Worm (Caenorhabditis elegans) whole organism, L4 larva: Measurements from ENCODE around the gene nhl-2.

Experiments used
- F49E8.2 ChIP-seq: sonication (generic microtip); optimal IDR thresholded peaks from 2 replicates; lab custom pipeline; 2016; ENCODE audit warnings: missing compliant biosample characterization, mild to moderate bottlenecking, missing genetic modification characterization, borderline replicate concordance
- Y105C5A.15 ChIP-seq: fragments of 200-800 bp; sonication (Bioruptor generic); IDR thresholded peaks from 2 replicates; pipeline ENCODE4 v1.3.6; 2022; ENCODE audit warnings: missing genetic modification characterization, missing compliant biosample characterization
- Y48G9A.11 ChIP-seq: fragments of 200-800 bp; sonication (Bioruptor generic); IDR thresholded peaks from 2 replicates; pipeline ENCODE4 v1.3.6; 2022; ENCODE audit warnings: missing genetic modification reagents, missing genetic modification characterization, missing compliant biosample characterization
- Y5F2A.4 ChIP-seq: fragments of 200-800 bp; sonication (Bioruptor generic); optimal IDR thresholded peaks from 2 replicates; lab custom pipeline; 2018; ENCODE audit warnings: mild to moderate bottlenecking, missing genetic modification characterization, missing compliant biosample characterization
- ama-1 ChIP-seq: fragments of 150-350 bp; optimal IDR thresholded peaks from 2 replicates; lab custom pipeline; 2014; ENCODE audit warnings: inconsistent platforms, mixed read lengths
- ceh-20 ChIP-seq: fragments of 200-800 bp; sonication (Bioruptor generic); IDR thresholded peaks from 2 replicates; pipeline ENCODE4 v1.3.6; 2022; ENCODE audit warnings: missing genetic modification reagents, missing genetic modification characterization, missing compliant biosample characterization
- ceh-62 ChIP-seq: sonication (generic microtip); optimal IDR thresholded peaks from 2 replicates; lab custom pipeline; 2017; ENCODE audit warnings: missing biosample characterization, missing genetic modification characterization
- ces-1 ChIP-seq: fragments of 150-350 bp; sonication (generic microtip); optimal IDR thresholded peaks from 4 replicates; lab custom pipeline; 2014; ENCODE audit warnings: missing biosample characterization, missing genetic modification reagents, missing genetic modification characterization
- daf-16 ChIP-seq, 3 experiments: sonication (generic microtip); optimal IDR thresholded peaks; 2 replicates each; lab custom pipeline; 2016 to 2017; ENCODE audit warnings: missing genetic modification characterization in 3 of 3, missing genetic modification reagents in 3 of 3, mild to moderate bottlenecking in 2 of 3, missing compliant biosample characterization in 2 of 3, missing biosample characterization in 1 of 3, moderate library complexity in 1 of 3
- daf-19 ChIP-seq: fragments of 200-800 bp; sonication (Bioruptor generic); conservative IDR thresholded peaks from 2 replicates; pipeline ENCODE4 v1.3.6; 2022; ENCODE audit warnings: missing genetic modification characterization, missing compliant biosample characterization
- dmd-6 ChIP-seq: fragments of 200-800 bp; sonication (Bioruptor generic); IDR thresholded peaks from 2 replicates; pipeline ENCODE4 v1.3.6; 2022; ENCODE audit warnings: missing genetic modification reagents, missing genetic modification characterization, missing compliant biosample characterization
- dmd-9 ChIP-seq: fragments of 200-800 bp; sonication (Bioruptor generic); IDR thresholded peaks from 2 replicates; pipeline ENCODE4 v1.3.6; 2022; ENCODE audit warnings: missing genetic modification reagents, missing genetic modification characterization, missing compliant biosample characterization
- dpl-1 ChIP-seq: fragments of 150-350 bp; optimal IDR thresholded peaks from 2 replicates; lab custom pipeline; 2014; ENCODE audit warnings: missing biosample characterization, missing genetic modification reagents, missing genetic modification characterization
- dve-1 ChIP-seq: sonication (generic microtip); optimal IDR thresholded peaks from 2 replicates; lab custom pipeline; 2017; ENCODE audit warnings: antibody characterized with exemption, mild to moderate bottlenecking, missing genetic modification characterization, missing compliant biosample characterization; ENCODE audit not compliant: insufficient read depth
- fos-1 ChIP-seq: fragments of 150-350 bp; optimal IDR thresholded peaks from 2 replicates; lab custom pipeline; 2014; ENCODE audit warnings: missing biosample characterization, missing genetic modification characterization
- hif-1 ChIP-seq, 2 experiments: sonication (generic microtip); optimal IDR thresholded peaks; 2 replicates each; lab custom pipeline; 2016 to 2017; ENCODE audit warnings: missing compliant biosample characterization in 2 of 2, missing genetic modification characterization in 2 of 2, missing genetic modification reagents in 2 of 2, missing genotype in 2 of 2, mild to moderate bottlenecking in 1 of 2
- hlh-11 ChIP-seq: fragments of 200-800 bp; sonication (Bioruptor generic); optimal IDR thresholded peaks from 2 replicates; lab custom pipeline; 2018; ENCODE audit warnings: mild to moderate bottlenecking, missing genetic modification characterization, missing compliant biosample characterization
- hmg-1.1 ChIP-seq: fragments of 200-800 bp; sonication (Bioruptor generic); IDR thresholded peaks from 2 replicates; pipeline ENCODE4 v1.3.6; 2022; ENCODE audit warnings: missing genetic modification reagents, missing genetic modification characterization, missing compliant biosample characterization
- lim-7 ChIP-seq: fragments of 200-800 bp; sonication (Bioruptor generic); IDR thresholded peaks from 2 replicates; pipeline ENCODE4 v1.3.6; 2022; ENCODE audit warnings: missing genetic modification characterization, missing compliant biosample characterization
- lin-1 ChIP-seq: fragments of 200-800 bp; sonication (Bioruptor generic); IDR thresholded peaks from 2 replicates; pipeline ENCODE4 v1.3.6; 2022; ENCODE audit warnings: missing genetic modification reagents, missing genetic modification characterization, missing compliant biosample characterization
- lin-13 ChIP-seq: fragments of 150-350 bp; optimal IDR thresholded peaks from 2 replicates; lab custom pipeline; 2014; ENCODE audit warnings: missing biosample characterization, missing genetic modification reagents, missing genetic modification characterization
- lin-29 ChIP-seq: fragments of 200-800 bp; sonication (Bioruptor generic); IDR thresholded peaks from 2 replicates; pipeline ENCODE4 v1.3.6; 2022; ENCODE audit warnings: missing genetic modification reagents, missing genetic modification characterization, missing compliant biosample characterization
- lin-39 ChIP-seq: fragments of 150-350 bp; optimal IDR thresholded peaks from 2 replicates; lab custom pipeline; 2014; ENCODE audit warnings: missing biosample characterization, missing genetic modification reagents, missing genetic modification characterization
- lsy-2 ChIP-seq, 2 experiments: fragments of 150-350 bp in 1 of 2; sonication (generic microtip) in 1 of 2; optimal IDR thresholded peaks; 2 replicates each; lab custom pipeline; 2014 to 2017; ENCODE audit warnings: missing biosample characterization in 2 of 2, missing genetic modification characterization in 2 of 2
- madf-5 ChIP-seq, 2 experiments: fragments of 200-800 bp; sonication (Bioruptor generic); IDR thresholded peaks; 2 replicates each; pipeline ENCODE4 v1.3.6; 2022; ENCODE audit warnings: missing compliant biosample characterization in 2 of 2, missing genetic modification characterization in 2 of 2
- madf-9 ChIP-seq: fragments of 200-800 bp; sonication (Bioruptor generic); conservative IDR thresholded peaks from 2 replicates; pipeline ENCODE4 v1.3.6; 2022; ENCODE audit warnings: missing genetic modification reagents, missing genetic modification characterization, missing compliant biosample characterization
- mes-2 ChIP-seq: sonication (generic microtip); optimal IDR thresholded peaks from 2 replicates; lab custom pipeline; 2016; ENCODE audit warnings: missing genotype, mild to moderate bottlenecking, missing genetic modification characterization, missing compliant biosample characterization; ENCODE audit not compliant: poor library complexity, severe bottlenecking
- mxl-2 ChIP-seq: fragments of 200-800 bp; sonication (Bioruptor generic); conservative IDR thresholded peaks from 2 replicates; pipeline ENCODE4 v1.3.6; 2022; ENCODE audit warnings: missing genetic modification reagents, missing genetic modification characterization, missing compliant biosample characterization
- mxl-3 ChIP-seq: fragments of 200-800 bp; sonication (Bioruptor generic); optimal IDR thresholded peaks from 2 replicates; lab custom pipeline; 2018; ENCODE audit warnings: mild to moderate bottlenecking, missing genetic modification characterization, missing compliant biosample characterization
- nhr-10 ChIP-seq: fragments of 150-350 bp; optimal IDR thresholded peaks from 2 replicates; lab custom pipeline; 2014; ENCODE audit warnings: missing biosample characterization, missing genetic modification characterization
- nhr-25 ChIP-seq: sonication (generic microtip); optimal IDR thresholded peaks from 2 replicates; lab custom pipeline; 2017; ENCODE audit warnings: missing genetic modification characterization, mild to moderate bottlenecking, missing compliant biosample characterization, antibody characterized with exemption, moderate library complexity, borderline replicate concordance; ENCODE audit not compliant: insufficient read depth
- nhr-28 ChIP-seq: fragments of 150-350 bp; optimal IDR thresholded peaks from 2 replicates; lab custom pipeline; 2014; ENCODE audit warnings: missing biosample characterization, missing genetic modification characterization
- nhr-41 ChIP-seq: fragments of 200-800 bp; sonication (Bioruptor generic); IDR thresholded peaks from 2 replicates; pipeline ENCODE4 v1.3.6; 2022; ENCODE audit warnings: missing genetic modification reagents, missing genetic modification characterization, missing compliant biosample characterization
- nhr-42 ChIP-seq: fragments of 200-800 bp; sonication (Bioruptor generic); IDR thresholded peaks from 2 replicates; pipeline ENCODE4 v1.3.6; 2022; ENCODE audit warnings: missing genetic modification characterization, missing compliant biosample characterization
- nhr-48 ChIP-seq: sonication (generic microtip); optimal IDR thresholded peaks from 2 replicates; lab custom pipeline; 2016; ENCODE audit warnings: mild to moderate bottlenecking, missing genetic modification characterization, missing compliant biosample characterization
- nhr-6 ChIP-seq: fragments of 150-350 bp; optimal IDR thresholded peaks from 2 replicates; lab custom pipeline; 2014; ENCODE audit warnings: missing biosample characterization, missing genetic modification characterization
- rbr-2 ChIP-seq: sonication (generic microtip); optimal IDR thresholded peaks from 2 replicates; lab custom pipeline; 2016; ENCODE audit warnings: missing genotype, missing genetic modification characterization, missing compliant biosample characterization
- skn-1 ChIP-seq: fragments of 150-350 bp; optimal IDR thresholded peaks from 2 replicates; lab custom pipeline; 2014; ENCODE audit warnings: missing biosample characterization, missing genetic modification characterization
- snpc-1.2 ChIP-seq: fragments of 200-800 bp; sonication (Bioruptor generic); IDR thresholded peaks from 2 replicates; pipeline ENCODE4 v1.3.6; 2022; ENCODE audit warnings: missing genetic modification reagents, missing genetic modification characterization, missing compliant biosample characterization
- spr-1 ChIP-seq: sonication (generic microtip); optimal IDR thresholded peaks from 2 replicates; lab custom pipeline; 2016; ENCODE audit warnings: mild to moderate bottlenecking, missing genetic modification characterization, missing compliant biosample characterization
- unc-130 ChIP-seq: sonication (generic microtip); optimal IDR thresholded peaks from 2 replicates; lab custom pipeline; 2016; ENCODE audit warnings: missing genetic modification reagents, missing genetic modification characterization, missing compliant biosample characterization
- zfp-2 ChIP-seq: sonication (generic microtip); optimal IDR thresholded peaks from 2 replicates; lab custom pipeline; 2016; ENCODE audit warnings: mild to moderate bottlenecking, missing genetic modification characterization, missing compliant biosample characterization
- zip-11 ChIP-seq: fragments of 200-800 bp; sonication (Bioruptor generic); IDR thresholded peaks from 2 replicates; pipeline ENCODE4 v1.3.6; 2022; ENCODE audit warnings: missing genetic modification characterization, missing compliant biosample characterization
- ztf-7 ChIP-seq: fragments of 150-350 bp; optimal IDR thresholded peaks from 2 replicates; lab custom pipeline; 2014; ENCODE audit warnings: missing biosample characterization, missing genetic modification characterization

Gene nhl-2

DNA sequence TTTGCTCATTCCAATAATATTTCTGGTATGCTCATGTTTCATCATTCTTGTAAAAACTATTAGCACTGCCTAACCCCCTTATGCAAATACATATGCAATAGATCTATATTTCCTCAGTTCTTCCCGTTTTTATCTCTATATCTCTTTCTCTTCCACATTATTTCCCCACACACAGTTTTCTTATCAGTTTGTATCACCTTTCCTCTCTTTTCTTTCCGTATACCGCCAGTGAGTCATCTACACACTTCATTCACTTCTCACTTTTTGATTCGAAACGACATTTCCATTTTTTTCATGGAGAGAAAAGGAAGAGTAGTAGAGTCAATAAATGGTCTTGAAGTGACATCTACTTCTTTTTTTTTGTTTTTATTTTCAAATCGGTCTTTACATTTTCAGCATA is 7.5 kb upstream of the nhl-2 start (continued):
- TF ChIP-seq nhr-42 (no peak), skn-1 (tag; lab: Kevin White, UChicago) (no peak), dve-1 (tag; lab: Kevin White, UChicago) (peak; percentile 35), ceh-62 (tag; lab: Kevin White, UChicago) (no peak), nhr-25 (no peak), Y48G9A.11 (GFP tag; lab: Robert Waterston, UW) (no peak), nhr-28 (tag; lab: Kevin White, UChicago) (peak; percentile 75), hlh-11 (no peak), rbr-2 (no peak), ces-1 (GFP tag; lab: Kevin White, UChicago) (no peak), lim-7 (GFP tag; lab: Robert Waterston, UW) (no peak), dpl-1 (GFP tag; lab: Kevin White, UChicago) (peak; percentile 25), daf-19 (GFP tag; lab: Robert Waterston, UW) (no peak), ztf-7 (tag; lab: Kevin White, UChicago) (no peak), Y105C5A.15 (GFP tag; lab: Robert Waterston, UW) (no peak), nhr-48 (tag; lab: Kevin White, UChicago) (no peak), daf-16 (GFP tag; optimal IDR thresholded peaks at IDR 0.05; lab: Kevin White, UChicago) (no peak), daf-16 (tag; optimal IDR thresholded peaks at IDR 0.05; lab: Kevin White, UChicago) (peak; percentile 16), nhr-10 (no peak), lin-29 (no peak), ceh-20 (GFP tag; lab: Robert Waterston, UW) (no peak), lin-13 (no peak), mxl-3 (GFP tag; lab: Kevin White, UChicago) (peak; percentile 25), Y5F2A.4 (GFP tag; lab: Kevin White, UChicago) (no peak), ama-1 (lab: Kevin White, UChicago) (no peak), madf-9 (GFP tag; lab: Robert Waterston, UW) (no peak), lsy-2 (tag; optimal IDR thresholded peaks at IDR 0.05; lab: Kevin White, UChicago) (no peak), mes-2 (tag; lab: Kevin White, UChicago) (peak; percentile 22), spr-1 (tag; lab: Kevin White, UChicago) (no peak), lin-1 (GFP tag; lab: Robert Waterston, UW) (no peak), lin-39 (tag; lab: Kevin White, UChicago) (no peak), nhr-41 (GFP tag; lab: Robert Waterston, UW) (0 out of 2 replicates have a peak, but pooled peaks have one; percentile 14), F49E8.2 (no peak), zfp-2 (no peak), snpc-1.2 (GFP tag; lab: Robert Waterston, UW) (no peak), fos-1 (tag; lab: Kevin White, UChicago) (no peak), hmg-1.1 (GFP tag; lab: Robert Waterston, UW) (no peak), hif-1 (tag; optimal IDR thresholded peaks at IDR 0.05; lab: Kevin White, UChicago) (no peak), nhr-6 (tag; lab: Kevin White, UChicago) (no peak), zip-11 (GFP tag; lab: Robert Waterston, UW) (no peak), dmd-6 (GFP tag; lab: Robert Waterston, UW) (peak; percentile 33; the same call in 1 of the 2 replicates), madf-5 (GFP tag; IDR thresholded peaks at IDR 0.05; lab: Robert Waterston, UW) (no peak)
- TF ChIP-seq, all 104 proteins: peak for 9

ce11 chrIII:4905405-4905804 is 6.5 kb upstream of the nhl-2 start, which contains the start of gene F26F4.8:
Gene F26F4.8 (minus strand): TSS chrIII:4905473.
- TF ChIP-seq dpl-1 (GFP tag; lab: Kevin White, UChicago) (peak; percentile 49), mxl-2 (GFP tag; lab: Robert Waterston, UW) (no peak), mes-2 (tag; lab: Kevin White, UChicago) (peak; percentile 69), unc-130 (peak; percentile 77), dmd-9 (GFP tag; lab: Robert Waterston, UW) (no peak), lin-1 (GFP tag; lab: Robert Waterston, UW) (no peak), rbr-2 (peak; percentile 3), hif-1 (tag; optimal IDR thresholded peaks at IDR 0.05; lab: Kevin White, UChicago) (peak in 1 of 2 experiments; percentile 52)
